Fruit fly (Drosophila melanogaster) whole organism, embryonic: ENCODE measurements around the gene CG13144.

Experiments used
- Bteb2 ChIP-seq: fragments of 200-800 bp; sonication (Bioruptor generic); optimal IDR thresholded peaks from 2 replicates; lab custom pipeline; 2016; ENCODE audit warnings: missing biosample characterization, missing genetic modification characterization
- CG10147 ChIP-seq: fragments of 200-800 bp; sonication (Bioruptor generic); optimal IDR thresholded peaks from 2 replicates; lab custom pipeline; 2019; ENCODE audit warnings: missing biosample characterization, mild to moderate bottlenecking, missing genetic modification characterization, moderate library complexity
- CG10274 ChIP-seq: fragments of 200-800 bp; sonication (Bioruptor generic); optimal IDR thresholded peaks from 3 replicates; lab custom pipeline; 2017; ENCODE audit warnings: missing biosample characterization, mild to moderate bottlenecking, missing genetic modification characterization
- CG10366 ChIP-seq: fragments of 200-800 bp; sonication (Bioruptor generic); IDR thresholded peaks from 2 replicates; pipeline ENCODE4 v1.3.6; 2022; ENCODE audit warnings: missing biosample characterization, missing genetic modification characterization
- CG11456 ChIP-seq: fragments of 200-800 bp; sonication (Bioruptor generic); IDR thresholded peaks from 3 replicates; pipeline ENCODE4 v1.3.6; 2022; ENCODE audit warnings: missing biosample characterization, missing genetic modification characterization
- CG12236 ChIP-seq: fragments of 200-800 bp; sonication (Bioruptor generic); optimal IDR thresholded peaks from 2 replicates; lab custom pipeline; 2016; ENCODE audit warnings: missing biosample characterization, missing genetic modification characterization
- CG12942 ChIP-seq: fragments of 200-800 bp; sonication (Bioruptor generic); optimal IDR thresholded peaks from 3 replicates; lab custom pipeline; 2016; ENCODE audit warnings: missing biosample characterization, missing genetic modification characterization
- CG15011 ChIP-seq: fragments of 200-800 bp; sonication (Bioruptor generic); optimal IDR thresholded peaks from 3 replicates; lab custom pipeline; 2018; ENCODE audit warnings: missing biosample characterization, mild to moderate bottlenecking, missing genetic modification characterization
- CG15269 ChIP-seq: fragments of 200-800 bp; sonication (Bioruptor generic); optimal IDR thresholded peaks from 2 replicates; lab custom pipeline; 2018; ENCODE audit warnings: missing biosample characterization, mild to moderate bottlenecking, missing genetic modification characterization, moderate library complexity
- CG16815 ChIP-seq: fragments of 200-800 bp; sonication (Bioruptor generic); optimal IDR thresholded peaks from 3 replicates; lab custom pipeline; 2017; ENCODE audit warnings: missing biosample characterization, mild to moderate bottlenecking, missing genetic modification characterization
- CG16863 ChIP-seq: fragments of 200-800 bp; sonication (Bioruptor generic); optimal IDR thresholded peaks from 3 replicates; lab custom pipeline; 2016; ENCODE audit warnings: missing biosample characterization, missing genetic modification characterization
- CG17568 ChIP-seq: fragments of 200-800 bp; sonication (Bioruptor generic); optimal IDR thresholded peaks from 2 replicates; lab custom pipeline; 2018; ENCODE audit warnings: missing biosample characterization, mild to moderate bottlenecking, missing genetic modification characterization, moderate library complexity
- CG4617 ChIP-seq: fragments of 200-800 bp; sonication (Bioruptor generic); optimal IDR thresholded peaks from 3 replicates; lab custom pipeline; 2016; ENCODE audit warnings: missing biosample characterization, missing genetic modification characterization, borderline replicate concordance
- CG5180 ChIP-seq: fragments of 200-800 bp; sonication (Bioruptor generic); optimal IDR thresholded peaks from 3 replicates; lab custom pipeline; 2017; ENCODE audit warnings: missing biosample characterization, missing genetic modification characterization, mild to moderate bottlenecking, moderate library complexity, missing genetic modification reagents
- CG6272 ChIP-seq: fragments of 200-800 bp; sonication (Bioruptor generic); IDR thresholded peaks from 2 replicates; pipeline ENCODE4 v1.3.6; 2022; ENCODE audit warnings: missing biosample characterization, missing genetic modification characterization
- CG7271 ChIP-seq: fragments of 200-800 bp; sonication (Bioruptor generic); optimal IDR thresholded peaks from 2 replicates; lab custom pipeline; 2018; ENCODE audit warnings: missing biosample characterization, mild to moderate bottlenecking, missing genetic modification characterization, moderate library complexity
- CG7786 ChIP-seq: fragments of 200-800 bp; sonication (Bioruptor generic); optimal IDR thresholded peaks from 2 replicates; lab custom pipeline; 2016; ENCODE audit warnings: missing biosample characterization, missing genetic modification characterization
- CG8089 ChIP-seq: fragments of 200-800 bp; sonication (Bioruptor generic); optimal IDR thresholded peaks from 3 replicates; lab custom pipeline; 2016; ENCODE audit warnings: missing biosample characterization, missing genetic modification characterization
- CG8944 ChIP-seq: fragments of 200-800 bp; sonication (Bioruptor generic); optimal IDR thresholded peaks from 3 replicates; lab custom pipeline; 2016; ENCODE audit warnings: missing biosample characterization, missing genetic modification characterization
- CG9932 ChIP-seq: fragments of 200-800 bp; sonication (Bioruptor generic); IDR thresholded peaks from 2 replicates; pipeline ENCODE4 v1.3.6; 2022; ENCODE audit warnings: missing biosample characterization, missing genetic modification characterization
- CTCF ChIP-seq: fragments of 200-800 bp; sonication (Bioruptor generic); optimal IDR thresholded peaks from 2 replicates; lab custom pipeline; 2017; ENCODE audit warnings: missing biosample characterization, mild to moderate bottlenecking, missing genetic modification characterization, moderate library complexity
- Dbx ChIP-seq: fragments of 200-800 bp; sonication (Bioruptor generic); IDR thresholded peaks from 3 replicates; pipeline ENCODE4 v1.3.6; 2022; ENCODE audit warnings: missing biosample characterization, missing genetic modification characterization
- Deaf1 ChIP-seq: fragments of 200-800 bp; optimal IDR thresholded peaks from 3 replicates; lab custom pipeline; 2019; ENCODE audit warnings: missing biosample characterization, mild to moderate bottlenecking, missing genetic modification characterization, moderate library complexity
- Doc3 ChIP-seq: fragments of 200-800 bp; sonication (Bioruptor generic); IDR thresholded peaks from 3 replicates; pipeline ENCODE4 v1.3.6; 2022; ENCODE audit warnings: missing biosample characterization, missing genetic modification characterization; ENCODE audit not compliant: partially characterized antibody
- Dp ChIP-seq: fragments of 200-800 bp; sonication (Bioruptor generic); optimal IDR thresholded peaks from 2 replicates; lab custom pipeline; 2018; ENCODE audit warnings: missing biosample characterization, mild to moderate bottlenecking, missing genetic modification characterization, moderate library complexity
- Fer2 ChIP-seq: fragments of 200-800 bp; sonication (Bioruptor generic); optimal IDR thresholded peaks from 2 replicates; lab custom pipeline; 2018; ENCODE audit warnings: missing biosample characterization, mild to moderate bottlenecking, missing genetic modification characterization, moderate library complexity
- Hand ChIP-seq: fragments of 200-800 bp; sonication (Bioruptor generic); optimal IDR thresholded peaks from 2 replicates; lab custom pipeline; 2017; ENCODE audit warnings: mild to moderate bottlenecking, missing biosample characterization, missing genetic modification reagents, missing genetic modification characterization
- bbx ChIP-seq: fragments of 200-800 bp; sonication (Bioruptor generic); IDR thresholded peaks from 2 replicates; pipeline ENCODE4 v1.3.6; 2022; ENCODE audit warnings: missing biosample characterization, missing genetic modification characterization; ENCODE audit not compliant: partially characterized antibody
- bigmax ChIP-seq: fragments of 200-800 bp; sonication (Bioruptor generic); optimal IDR thresholded peaks from 2 replicates; lab custom pipeline; 2018; ENCODE audit warnings: missing biosample characterization, mild to moderate bottlenecking, missing genetic modification characterization
- br ChIP-seq: fragments of >200 bp; optimal IDR thresholded peaks from 2 replicates; lab custom pipeline; 2017
- caup ChIP-seq: fragments of 200-800 bp; sonication (Bioruptor generic); optimal IDR thresholded peaks from 3 replicates; lab custom pipeline; 2017; ENCODE audit warnings: missing biosample characterization, mild to moderate bottlenecking, missing genetic modification characterization, moderate library complexity; ENCODE audit not compliant: severe bottlenecking
- da ChIP-seq: fragments of 200-800 bp; sonication (Bioruptor generic); optimal IDR thresholded peaks from 2 replicates; lab custom pipeline; 2016; ENCODE audit warnings: missing biosample characterization, missing genetic modification characterization
- dmrt99B ChIP-seq: fragments of 200-800 bp; sonication (Bioruptor generic); optimal IDR thresholded peaks from 2 replicates; lab custom pipeline; 2018; ENCODE audit warnings: missing biosample characterization, mild to moderate bottlenecking, missing genetic modification characterization, moderate library complexity
- ewg ChIP-seq: fragments of 200-800 bp; sonication (Bioruptor generic); optimal IDR thresholded peaks from 3 replicates; lab custom pipeline; 2017; ENCODE audit warnings: mild to moderate bottlenecking, missing biosample characterization, missing genetic modification reagents, missing genetic modification characterization
- fd64A ChIP-seq: fragments of 200-800 bp; sonication (Bioruptor generic); optimal IDR thresholded peaks from 3 replicates; lab custom pipeline; 2018; ENCODE audit warnings: missing biosample characterization, mild to moderate bottlenecking, missing genetic modification characterization
- gcm2 ChIP-seq: fragments of 200-800 bp; sonication (Bioruptor generic); optimal IDR thresholded peaks from 2 replicates; lab custom pipeline; 2016; ENCODE audit warnings: missing biosample characterization, missing genetic modification characterization
- ham ChIP-seq: fragments of 200-800 bp; sonication (Bioruptor generic); IDR thresholded peaks from 2 replicates; pipeline ENCODE4 v1.3.6; 2022; ENCODE audit warnings: missing biosample characterization, missing genetic modification characterization
- hb ChIP-seq: fragments of 200-800 bp; sonication (Bioruptor generic); IDR thresholded peaks from 3 replicates; pipeline ENCODE4 v1.3.6; 2022; ENCODE audit warnings: missing biosample characterization, missing genetic modification characterization; ENCODE audit not compliant: partially characterized antibody
- inv ChIP-seq: fragments of 200-800 bp; sonication (Bioruptor generic); IDR thresholded peaks from 2 replicates; pipeline ENCODE4 v1.3.6; 2022; ENCODE audit warnings: missing biosample characterization, missing genetic modification characterization; ENCODE audit not compliant: partially characterized antibody
- jing ChIP-seq: fragments of 200-800 bp; sonication (Bioruptor generic); optimal IDR thresholded peaks from 2 replicates; lab custom pipeline; 2018; ENCODE audit warnings: missing biosample characterization, mild to moderate bottlenecking, missing genetic modification characterization
- otp ChIP-seq: fragments of 200-800 bp; sonication (Bioruptor generic); IDR thresholded peaks from 3 replicates; pipeline ENCODE4, ENCODE4 v1.3.6; 2022; ENCODE audit warnings: missing biosample characterization, missing genetic modification characterization
- pb ChIP-seq: fragments of 200-800 bp; sonication (Bioruptor generic); optimal IDR thresholded peaks from 3 replicates; lab custom pipeline; 2016; ENCODE audit warnings: missing biosample characterization, missing genetic modification characterization
- ro ChIP-seq: fragments of 200-800 bp; sonication (Bioruptor generic); IDR thresholded peaks from 2 replicates; pipeline ENCODE4 v1.3.6; 2022; ENCODE audit warnings: missing biosample characterization, missing genetic modification characterization
- sc ChIP-seq, 3 experiments: fragments of >200 bp in 2 of 3; fragments of 200-800 bp in 1 of 3; sonication (Bioruptor generic) in 1 of 3; optimal IDR thresholded peaks; 2 replicates in 2 of 3; 3 replicates in 1 of 3; lab custom pipeline; 2017; ENCODE audit warnings: mild to moderate bottlenecking in 1 of 3, missing biosample characterization in 1 of 3, missing genetic modification characterization in 1 of 3, missing genetic modification reagents in 1 of 3
- scrt ChIP-seq: fragments of 200-800 bp; sonication (Bioruptor generic); optimal IDR thresholded peaks from 2 replicates; lab custom pipeline; 2018; ENCODE audit warnings: missing biosample characterization, mild to moderate bottlenecking, missing genetic modification characterization, moderate library complexity
- slou ChIP-seq: fragments of 200-800 bp; sonication (Bioruptor generic); optimal IDR thresholded peaks from 3 replicates; lab custom pipeline; 2016; ENCODE audit warnings: missing biosample characterization, missing genetic modification characterization
- so ChIP-seq: fragments of 200-800 bp; sonication (Bioruptor generic); IDR thresholded peaks from 3 replicates; pipeline ENCODE4 v1.3.6; 2022; ENCODE audit warnings: missing biosample characterization, missing genetic modification characterization
- tap ChIP-seq: fragments of 200-800 bp; optimal IDR thresholded peaks from 3 replicates; lab custom pipeline; 2019; ENCODE audit warnings: missing biosample characterization, mild to moderate bottlenecking, missing genetic modification characterization, moderate library complexity
- vfl ChIP-seq: fragments of 200-800 bp; sonication (Bioruptor generic); optimal IDR thresholded peaks from 2 replicates; lab custom pipeline; 2016; ENCODE audit warnings: missing biosample characterization, missing genetic modification characterization

CG13144 gene

DNA sequence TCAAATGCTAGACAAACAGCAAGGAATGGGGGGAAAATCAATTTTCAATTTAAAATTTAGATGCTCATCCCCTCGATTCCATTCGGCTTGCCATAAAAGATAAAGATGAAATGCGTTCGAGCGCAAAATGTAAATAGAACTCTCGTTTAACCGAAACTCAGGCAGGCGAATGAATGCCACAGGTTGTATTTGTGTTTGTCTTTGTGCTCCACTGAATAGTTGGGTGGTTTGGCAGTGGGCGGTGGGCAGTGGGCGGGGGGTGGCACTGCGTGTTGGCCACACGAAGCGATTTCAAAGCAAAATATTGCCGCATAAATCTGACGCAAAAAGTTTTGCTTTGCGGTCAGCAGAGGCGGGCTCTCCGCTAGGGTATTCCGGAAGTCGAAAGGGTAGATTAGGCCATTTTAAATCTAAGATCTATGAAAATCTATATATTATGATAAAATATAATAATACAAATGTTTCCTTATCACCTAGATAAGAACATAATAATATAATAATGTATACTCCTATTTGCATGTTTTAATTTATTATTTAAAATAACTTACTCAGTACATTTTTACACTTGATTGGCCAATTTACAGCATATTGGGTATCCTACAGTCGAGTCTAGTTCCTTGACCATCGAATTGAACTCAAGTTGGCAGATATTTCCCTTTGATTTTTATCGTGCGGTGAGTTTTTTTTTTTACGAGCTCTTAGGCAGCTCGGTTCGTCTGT is 31.1 kb upstream of the CG13144 start (continued):
- TF ChIP-seq bbx (no peak), CG16815 (GFP tag; lab: Kevin White, UChicago) (peak; percentile 44), CG10366 (peak; percentile 61), CG12942 (GFP tag; lab: Kevin White, UChicago) (peak; percentile 17), CG16863 (no peak), tap (peak; percentile 19), otp (GFP tag; lab: Robert Waterston, UW) (no peak), Doc3 (GFP tag; lab: Robert Waterston, UW) (no peak), pb (GFP tag; lab: Kevin White, UChicago) (no peak), CG10147 (GFP tag; lab: Kevin White, UChicago) (peak; percentile 40), CG15011 (GFP tag; lab: Kevin White, UChicago) (peak; percentile 50), CTCF (no peak), CG6272 (GFP tag; lab: Robert Waterston, UW) (no peak), dmrt99B (tag; lab: Kevin White, UChicago) (peak; percentile 74), CG10274 (GFP tag; lab: Kevin White, UChicago) (peak; percentile 38), da (GFP tag; lab: Kevin White, UChicago) (no peak), CG12236 (GFP tag; lab: Kevin White, UChicago) (no peak), slou (GFP tag; lab: Kevin White, UChicago) (peak; percentile 15), fd64A (GFP tag; lab: Kevin White, UChicago) (no peak), CG8089 (GFP tag; lab: Kevin White, UChicago) (no peak), Fer2 (tag; lab: Kevin White, UChicago) (no peak), gcm2 (GFP tag; lab: Kevin White, UChicago) (no peak), Bteb2 (GFP tag; lab: Kevin White, UChicago) (no peak), ewg (peak; percentile 36), CG17568 (GFP tag; lab: Kevin White, UChicago) (no peak), CG4617 (no peak), Deaf1 (tag; lab: Kevin White, UChicago) (peak; percentile 27), so (GFP tag; lab: Robert Waterston, UW) (no peak), CG8944 (no peak), scrt (GFP tag; lab: Kevin White, UChicago) (peak; percentile 85), Dbx (GFP tag; lab: Robert Waterston, UW) (0 out of 3 replicates have a peak, but pooled peaks have one; percentile 43), caup (GFP tag; lab: Kevin White, UChicago) (peak; percentile 21), bigmax (no peak), CG7271 (no peak), CG15269 (tag; lab: Kevin White, UChicago) (peak; percentile 76), CG9932 (GFP tag; lab: Robert Waterston, UW) (peak; percentile 42; the same call in 1 of the 2 replicates), sc (optimal IDR thresholded peaks at IDR 0.05; lab: Kevin White, UChicago) (no peak), sc (GFP tag; optimal IDR thresholded peaks at IDR 0.05; lab: Kevin White, UChicago) (peak; percentile 25), vfl (GFP tag; lab: Kevin White, UChicago) (no peak), ham (no peak), Dp (GFP tag; lab: Kevin White, UChicago) (no peak), CG5180 (GFP tag; lab: Kevin White, UChicago) (peak; percentile 52), Hand (GFP tag; lab: Kevin White, UChicago) (peak; percentile 44), hb (no peak), br (no peak), CG11456 (GFP tag; lab: Robert Waterston, UW) (peak; percentile 69; the same call in 2 of the 3 replicates), inv (GFP tag; lab: Robert Waterston, UW) (no peak), jing (no peak), ro (GFP tag; lab: Robert Waterston, UW) (no peak), CG7786 (GFP tag; lab: Kevin White, UChicago) (no peak)
